Worm (Caenorhabditis elegans) whole organism, midembryonic: ENCODE data around the gene bcmo-2.

Experiments
- cog-1 ChIP-seq: sonication (generic microtip); optimal IDR thresholded peaks from 2 replicates; lab custom pipeline; 2016; ENCODE audit warnings: missing genetic modification characterization, missing compliant biosample characterization
- tab-1 ChIP-seq: fragments of 200-800 bp; sonication (Bioruptor generic); IDR thresholded peaks from 2 replicates; pipeline ENCODE4 v1.3.6; 2022; ENCODE audit warnings: missing genetic modification characterization, missing compliant biosample characterization

DNA sequence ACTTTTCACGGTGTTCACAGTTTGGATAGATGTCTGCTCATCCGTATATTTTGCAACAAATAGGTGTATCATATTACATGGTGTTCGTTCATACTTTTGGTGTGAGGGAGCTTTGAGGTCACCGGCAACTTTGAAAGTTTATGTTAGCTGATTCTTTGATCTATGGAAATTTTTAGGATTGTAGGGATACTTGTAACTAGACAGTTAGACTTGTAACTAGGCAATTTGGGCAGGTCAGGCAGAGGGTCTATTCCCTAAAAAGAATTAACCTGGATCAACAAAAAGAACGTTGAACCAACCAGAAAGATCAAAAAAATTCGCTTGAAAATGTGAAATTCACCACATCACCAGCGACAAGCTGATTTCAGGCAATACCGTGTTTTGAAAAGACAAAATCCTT, 16.7 kb downstream of the bcmo-2 start:
- TF ChIP-seq tab-1 (GFP tag; lab: Robert Waterston, UW) = no peak
- TF ChIP-seq cog-1 (tag; lab: Kevin White, UChicago) = no peak
